Worm (Caenorhabditis elegans): ENCODE results near the gene F59A7.5.

Gene F59A7.5

ce11 chrV:2029877-2030276 lies 7.4 kb downstream of the F59A7.5 start, which contains the start of gene F59A7.12:
Gene F59A7.12, plus strand, starts transcription at chrV:2030177.
- TF ChIP-seq fos-1 (tag; optimal IDR thresholded peaks at IDR 0.05) (no peak), pax-3 (tag; optimal IDR thresholded peaks at IDR 0.05) (no peak), unc-86 (tag; optimal IDR thresholded peaks at IDR 0.05) (no peak), ceh-63 (GFP tag; optimal IDR thresholded peaks at IDR 0.05) (no peak), tlp-1 (tag; optimal IDR thresholded peaks at IDR 0.05) (no peak), hlh-4 (tag; optimal IDR thresholded peaks at IDR 0.05) (no peak), aha-1 (tag; optimal IDR thresholded peaks at IDR 0.05) (no peak), F16B12.6 (tag; optimal IDR thresholded peaks at IDR 0.05) (no peak), Y116A8C.19 (tag; optimal IDR thresholded peaks at IDR 0.05; ENCODE audit: borderline replicate concordance) (no peak), lin-15B (tag; optimal IDR thresholded peaks at IDR 0.05) (no peak), hpl-2 (GFP tag; optimal IDR thresholded peaks at IDR 0.05) (no peak), ama-1 (optimal IDR thresholded peaks at IDR 0.05) (no peak), elt-3 (tag; optimal IDR thresholded peaks at IDR 0.05) (no peak), ets-5 (GFP tag; IDR thresholded peaks at IDR 0.05) (no peak)

- TF ChIP-seq ceh-88 (GFP tag; IDR thresholded peaks at IDR 0.05) (no peak), lin-35 (GFP tag; optimal IDR thresholded peaks at IDR 0.05) (no peak), elt-2 (tag; optimal IDR thresholded peaks at IDR 0.05) (no peak), aha-1 (tag; optimal IDR thresholded peaks at IDR 0.05) (no peak), swsn-7 (tag; optimal IDR thresholded peaks at IDR 0.05) (no peak), aly-2 (tag; optimal IDR thresholded peaks at IDR 0.05) (no peak), nhr-11 (tag; optimal IDR thresholded peaks at IDR 0.05) (no peak), nhr-71 (tag; optimal IDR thresholded peaks at IDR 0.05) (no peak), efl-1 (optimal IDR thresholded peaks at IDR 0.05) (no peak), efl-1 (GFP tag; optimal IDR thresholded peaks at IDR 0.05 in 1 of 2) (peak in 1 of 2 experiments; percentile 10)
Measured at ce11 chrV:2030661-2031060, 8.2 kb downstream of the F59A7.5 start.

- TF ChIP-seq aha-1 (tag; optimal IDR thresholded peaks at IDR 0.05) (no peak), alr-1 (tag; optimal IDR thresholded peaks at IDR 0.05; ENCODE audit: borderline replicate concordance) (no peak)
Measured at ce11 chrV:2031454-2031853, 9.0 kb downstream of the F59A7.5 start, which contains the start of gene hil-6. Gene hil-6, minus strand, starts transcription at chrV:2031554.

- no peak for TF ChIP-seq nhr-84 (tag; optimal IDR thresholded peaks at IDR 0.05)
- no peak for TF ChIP-seq elt-2 (tag; optimal IDR thresholded peaks at IDR 0.05)
- no peak for TF ChIP-seq lin-39 (tag; optimal IDR thresholded peaks at IDR 0.05)
- TF ChIP-seq lir-3 (tag; optimal IDR thresholded peaks at IDR 0.05; ENCODE audit: poor library complexity), result no peak
- TF ChIP-seq pag-3 (tag; optimal IDR thresholded peaks at IDR 0.05; ENCODE audit: borderline replicate concordance, insufficient read depth), result no peak
- no peak for TF ChIP-seq ztf-11 (tag; optimal IDR thresholded peaks at IDR 0.05)
- TF ChIP-seq nhr-12 (tag; optimal IDR thresholded peaks at IDR 0.05), result no peak
- TF ChIP-seq ztf-4 (tag; optimal IDR thresholded peaks at IDR 0.05), result no peak
- TF ChIP-seq ceh-90 (tag; optimal IDR thresholded peaks at IDR 0.05), result no peak
- no peak for TF ChIP-seq sox-4 (tag; optimal IDR thresholded peaks at IDR 0.05)
- no peak for TF ChIP-seq hlh-17 (GFP tag; optimal IDR thresholded peaks at IDR 0.05; ENCODE audit: borderline replicate concordance)
- no peak for TF ChIP-seq nhr-76 (tag; optimal IDR thresholded peaks at IDR 0.05)
- TF ChIP-seq unc-62 (GFP tag; optimal IDR thresholded peaks at IDR 0.05), result no peak
- TF ChIP-seq zip-4 (GFP tag; optimal IDR thresholded peaks at IDR 0.05), result no peak
Measured at ce11 chrV:2035545-2035944, 13.1 kb downstream of the F59A7.5 start, which contains the start of gene srab-23. Gene srab-23, minus strand, starts transcription at chrV:2035645.

DNA sequence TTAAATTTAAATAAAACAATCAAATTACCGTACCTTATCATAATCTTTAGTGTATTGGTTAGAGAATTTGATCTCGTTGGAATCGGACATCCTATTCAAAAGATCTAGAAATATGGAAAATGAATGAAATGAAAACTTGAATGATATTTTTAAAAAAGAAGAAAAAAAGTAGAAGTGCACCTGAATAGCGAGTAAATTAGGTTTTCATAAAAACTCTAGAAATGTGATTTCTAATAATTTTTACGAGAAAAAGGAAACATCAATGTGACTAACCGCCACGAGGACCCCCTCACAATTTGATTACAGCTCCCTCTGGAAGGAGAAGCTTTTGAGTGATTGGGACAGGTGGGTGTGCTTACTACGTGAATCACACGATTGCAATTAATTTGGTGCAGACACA lies 23.5 kb downstream of the F59A7.5 start, which contains the start of gene Y40B10A.5:
Y40B10A.5 (minus strand) TSS at position 101 of the 400 bp plus-strand sequence.
- TF ChIP-seq snu-23 (GFP tag; optimal IDR thresholded peaks at IDR 0.05) (no peak), mdl-1 (tag; optimal IDR thresholded peaks at IDR 0.05) (no peak), sox-4 (tag; optimal IDR thresholded peaks at IDR 0.05) (no peak), pqm-1 (tag; optimal IDR thresholded peaks at IDR 0.05) (no peak), nhr-28 (tag; optimal IDR thresholded peaks at IDR 0.05) (no peak), ceh-8 (GFP tag; optimal IDR thresholded peaks at IDR 0.05) (peak; percentile 6), elt-3 (tag; optimal IDR thresholded peaks at IDR 0.05) (no peak), nhr-47 (tag; optimal IDR thresholded peaks at IDR 0.05) (peak; percentile 26), sup-37 (GFP tag; optimal IDR thresholded peaks at IDR 0.05) (no peak), fkh-8 (tag; optimal IDR thresholded peaks at IDR 0.05) (peak; percentile 27), unc-62 (GFP tag; optimal IDR thresholded peaks at IDR 0.05) (no peak), lsy-2 (tag; optimal IDR thresholded peaks at IDR 0.05) (no peak), nhr-76 (tag; optimal IDR thresholded peaks at IDR 0.05) (no peak), unc-86 (tag; optimal IDR thresholded peaks at IDR 0.05) (no peak), lin-39 (tag; optimal IDR thresholded peaks at IDR 0.05) (no peak), nhr-237 (tag; optimal IDR thresholded peaks at IDR 0.05) (no peak), swsn-7 (tag; optimal IDR thresholded peaks at IDR 0.05) (no peak)
